Worm (Caenorhabditis elegans) whole organism, L1 larva: ENCODE data around the gene sup-12.

Source experiments
- F16B12.6 ChIP-seq: fragments of 150-350 bp; optimal IDR thresholded peaks from 2 replicates; lab custom pipeline; 2014; ENCODE audit warnings: missing biosample characterization, missing genetic modification characterization
- ama-1 ChIP-seq: fragments of 150-350 bp; optimal IDR thresholded peaks from 2 replicates; lab custom pipeline; 2014
- ceh-8 ChIP-seq: fragments of 200-800 bp; sonication (Bioruptor generic); optimal IDR thresholded peaks from 2 replicates; lab custom pipeline; 2018; ENCODE audit warnings: mild to moderate bottlenecking, missing genetic modification characterization, moderate library complexity, missing compliant biosample characterization
- ceh-82 ChIP-seq, 3 experiments: fragments of 150-350 bp in 1 of 3; sonication (generic microtip) in 2 of 3; optimal IDR thresholded peaks; 2 replicates each; lab custom pipeline; 2014 to 2017; ENCODE audit warnings: missing biosample characterization in 3 of 3, missing genetic modification characterization in 3 of 3
- dpl-1 ChIP-seq, 3 experiments: fragments of 150-350 bp in 2 of 3; sonication (generic microtip) in 1 of 3; optimal IDR thresholded peaks; 2 replicates each; lab custom pipeline; 2014 to 2017; ENCODE audit warnings: missing biosample characterization in 3 of 3, missing genetic modification characterization in 3 of 3, missing genetic modification reagents in 3 of 3
- elt-3 ChIP-seq, 6 experiments: fragments of 150-350 bp in 1 of 6; sonication (generic microtip); optimal IDR thresholded peaks; 2 replicates each; lab custom pipeline; 2017 to 2018; ENCODE audit warnings: missing biosample characterization in 6 of 6, missing genetic modification characterization in 6 of 6, inconsistent platforms in 1 of 6
- jun-1 ChIP-seq: fragments of 150-350 bp; optimal IDR thresholded peaks from 2 replicates; lab custom pipeline; 2014; ENCODE audit warnings: missing biosample characterization, missing genetic modification reagents, missing genetic modification characterization
- lin-13 ChIP-seq: fragments of 150-350 bp; optimal IDR thresholded peaks from 2 replicates; lab custom pipeline; 2014; ENCODE audit warnings: missing biosample characterization, missing genetic modification reagents, missing genetic modification characterization
- mef-2 ChIP-seq: fragments of 150-350 bp; optimal IDR thresholded peaks from 2 replicates; lab custom pipeline; 2014; ENCODE audit warnings: missing biosample characterization, missing genetic modification characterization
- nhr-12 ChIP-seq: sonication (generic microtip); optimal IDR thresholded peaks from 2 replicates; lab custom pipeline; 2017; ENCODE audit warnings: missing biosample characterization, missing genetic modification characterization
- rnt-1 ChIP-seq: sonication (generic microtip); optimal IDR thresholded peaks from 2 replicates; lab custom pipeline; 2016; ENCODE audit warnings: mild to moderate bottlenecking, missing genetic modification characterization, moderate library complexity, missing compliant biosample characterization
- unc-62 ChIP-seq: fragments of 150-350 bp; optimal IDR thresholded peaks from 2 replicates; lab custom pipeline; 2014; ENCODE audit warnings: missing biosample characterization, missing genetic modification reagents, missing genetic modification characterization
- unc-98 ChIP-seq: fragments of 200-800 bp; sonication (Bioruptor generic); IDR thresholded peaks from 2 replicates; pipeline ENCODE4 v1.3.6; 2022; ENCODE audit warnings: missing genetic modification characterization, missing compliant biosample characterization

DNA sequence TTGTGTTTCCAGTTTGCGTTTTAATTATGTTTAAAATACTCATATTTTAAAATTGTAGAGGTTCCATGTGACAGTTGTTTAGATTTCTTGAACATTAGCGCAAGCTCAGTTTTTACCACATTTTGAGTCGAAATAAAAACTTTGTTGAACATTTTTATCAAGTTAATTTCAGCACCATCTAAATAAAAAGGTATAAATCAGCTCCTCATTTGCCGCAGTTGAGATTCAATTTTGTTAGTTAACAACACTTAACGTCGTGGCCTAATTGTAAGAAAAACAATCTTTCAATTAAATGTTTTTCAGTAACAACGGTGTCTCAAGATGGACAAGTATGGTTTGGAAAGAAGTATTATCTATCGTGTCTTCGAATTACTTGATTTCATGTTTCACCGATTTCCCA lies 16.4 kb downstream of the sup-12 start:
- no peak for TF ChIP-seq jun-1 (tag; lab: Kevin White, UChicago)
- TF ChIP-seq mef-2 (tag; lab: Kevin White, UChicago) = no peak
- TF ChIP-seq ama-1 (lab: Kevin White, UChicago) = no peak
- TF ChIP-seq elt-3 (tag; optimal IDR thresholded peaks at IDR 0.05; lab: Kevin White, UChicago) = no peak
- TF ChIP-seq ceh-8 (GFP tag; lab: Kevin White, UChicago) = no peak
- no peak for TF ChIP-seq ceh-82 (tag; optimal IDR thresholded peaks at IDR 0.05; lab: Kevin White, UChicago)
- no peak for TF ChIP-seq unc-62 (GFP tag; lab: Kevin White, UChicago)
- TF ChIP-seq rnt-1 (tag; lab: Kevin White, UChicago) = no peak
- TF ChIP-seq unc-98 (GFP tag; lab: Robert Waterston, UW) = no peak
- no peak for TF ChIP-seq nhr-12 (tag; lab: Kevin White, UChicago)
- TF ChIP-seq F16B12.6 (tag; lab: Kevin White, UChicago) = no peak
- TF ChIP-seq lin-13 (GFP tag; lab: Kevin White, UChicago) = no peak
- TF ChIP-seq dpl-1 (GFP tag; optimal IDR thresholded peaks at IDR 0.05; lab: Kevin White, UChicago) = no peak
